Fruit fly (Drosophila melanogaster): Measurements from ENCODE around the gene Rcd4.

Gene Rcd4

dm6 chr2L:8426801-8427200, 44.1 kb downstream of the Rcd4 start:
- TF ChIP-seq esg (GFP tag; conservative IDR thresholded peaks at IDR 0.05) = no peak
- no peak for TF ChIP-seq unpg (GFP tag; optimal IDR thresholded peaks at IDR 0.05)
- no peak for TF ChIP-seq hbn (GFP tag; IDR thresholded peaks at IDR 0.05; ENCODE audit: partially characterized antibody)
- peak; percentile 63 for TF ChIP-seq Med (GFP tag)

dm6 chr2L:8432130-8432529, 49.5 kb downstream of the Rcd4 start:
- TF ChIP-seq Awh (GFP tag; IDR thresholded peaks at IDR 0.05) (no peak), Ets65A (GFP tag) (peak; percentile 91), sisA (GFP tag; IDR thresholded peaks at IDR 0.05) (0 out of 2 replicates have a peak, but pooled peaks have one; percentile 19), sqz (GFP tag; optimal IDR thresholded peaks at IDR 0.05) (no peak), CG3726 (GFP tag; IDR thresholded peaks at IDR 0.05) (0 out of 3 replicates have a peak, but pooled peaks have one; percentile 25), peb (GFP tag; IDR thresholded peaks at IDR 0.05) (no peak), ara (GFP tag; IDR thresholded peaks at IDR 0.05) (0 out of 2 replicates have a peak, but pooled peaks have one; percentile 15), nau (GFP tag; optimal IDR thresholded peaks at IDR 0.05) (no peak), sob (GFP tag; IDR thresholded peaks at IDR 0.05) (0 out of 2 replicates have a peak, but pooled peaks have one; percentile 12), slp2 (GFP tag; optimal IDR thresholded peaks at IDR 0.05) (no peak), so (GFP tag; IDR thresholded peaks at IDR 0.05) (0 out of 3 replicates have a peak, but pooled peaks have one; percentile 11), ewg (GFP tag; optimal IDR thresholded peaks at IDR 0.05) (peak; percentile 16), CG11723 (GFP tag; optimal IDR thresholded peaks at IDR 0.05) (no peak)

All from whole organism, embryonic.